Worm (Caenorhabditis elegans) whole organism, L1 larva: ENCODE data around the gene Y51H7BR.8.

Experiments used
- blmp-1 ChIP-seq: fragments of 150-350 bp; optimal IDR thresholded peaks from 2 replicates; lab custom pipeline; 2014; ENCODE audit warnings: missing biosample characterization, missing genetic modification characterization
- ceh-88 ChIP-seq: fragments of 200-800 bp; sonication (Bioruptor generic); IDR thresholded peaks from 2 replicates; pipeline ENCODE4 v1.3.6; 2022; ENCODE audit warnings: missing genetic modification characterization, missing compliant biosample characterization
- nhr-11 ChIP-seq: fragments of 150-350 bp; optimal IDR thresholded peaks from 2 replicates; lab custom pipeline; 2014; ENCODE audit warnings: missing biosample characterization, missing genetic modification characterization
- nhr-28 ChIP-seq: fragments of 150-350 bp; optimal IDR thresholded peaks from 2 replicates; lab custom pipeline; 2014; ENCODE audit warnings: missing biosample characterization, missing genetic modification characterization
- snpc-4 ChIP-seq: fragments of 150-350 bp; optimal IDR thresholded peaks from 2 replicates; lab custom pipeline; 2014; ENCODE audit warnings: missing biosample characterization, missing genetic modification characterization

DNA sequence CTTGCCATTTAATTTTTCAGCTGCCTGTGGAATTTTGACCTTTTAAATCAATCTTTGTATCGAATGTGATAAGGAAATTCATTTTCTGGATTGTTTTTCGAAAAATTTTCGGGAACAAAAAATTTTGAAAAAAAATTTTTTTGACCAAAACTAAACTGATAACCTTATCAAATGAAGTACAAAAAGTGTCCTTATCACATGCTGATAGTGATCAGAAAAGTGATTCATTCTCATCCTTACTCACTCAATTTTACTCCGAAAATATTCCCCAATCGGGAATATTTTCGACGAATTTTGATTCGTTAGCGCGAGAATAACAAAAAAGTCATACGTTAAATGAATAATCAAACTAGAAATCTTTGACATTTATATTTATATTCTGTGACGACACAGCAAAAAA, 43.7 kb upstream of the Y51H7BR.8 start:
- TF ChIP-seq blmp-1 (tag; lab: Kevin White, UChicago) (no peak), nhr-28 (tag; lab: Kevin White, UChicago) (no peak), ceh-88 (GFP tag; lab: Robert Waterston, UW) (no peak), snpc-4 (tag; lab: Kevin White, UChicago) (no peak), nhr-11 (tag; lab: Kevin White, UChicago) (no peak)
